Worm (Caenorhabditis elegans): Measurements from ENCODE around the gene C31B8.12.

C31B8.12 gene

DNA sequence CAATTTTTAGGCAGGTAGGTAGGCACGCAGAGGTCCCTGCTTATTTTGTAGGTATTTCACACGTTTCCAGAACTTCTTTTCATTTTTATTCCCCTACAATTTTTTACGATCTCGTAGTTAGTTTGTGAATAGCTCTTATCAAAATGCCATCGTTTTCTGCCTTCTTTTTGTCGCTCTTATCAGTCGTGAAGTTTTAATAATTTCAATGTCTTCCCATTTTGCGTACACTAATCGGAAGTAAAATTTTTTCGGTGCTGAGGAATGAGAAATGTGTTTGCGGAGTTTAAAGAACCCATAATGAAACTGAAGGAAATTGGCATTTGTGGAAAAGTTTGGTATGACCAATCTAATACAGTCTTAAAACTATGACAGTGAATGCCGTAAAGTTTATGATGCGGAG lies 47.1 kb downstream of the C31B8.12 start:
- TF ChIP-seq pqm-1 (tag; optimal IDR thresholded peaks at IDR 0.05) (peak; percentile 49), elt-2 (tag; optimal IDR thresholded peaks at IDR 0.05) (peak; percentile 84), egl-5 (tag; optimal IDR thresholded peaks at IDR 0.05) (no peak), snpc-4 (tag; optimal IDR thresholded peaks at IDR 0.05) (no peak), fos-1 (tag; optimal IDR thresholded peaks at IDR 0.05) (no peak), ztf-4 (tag; optimal IDR thresholded peaks at IDR 0.05) (no peak), jun-1 (tag; optimal IDR thresholded peaks at IDR 0.05) (peak; percentile 59), aly-2 (tag; optimal IDR thresholded peaks at IDR 0.05) (no peak), nhr-237 (tag; optimal IDR thresholded peaks at IDR 0.05) (no peak), nhr-12 (tag; optimal IDR thresholded peaks at IDR 0.05) (no peak), hmg-11 (tag; optimal IDR thresholded peaks at IDR 0.05) (no peak), daf-12 (tag; optimal IDR thresholded peaks at IDR 0.05) (no peak), unc-62 (GFP tag; optimal IDR thresholded peaks at IDR 0.05) (no peak), ceh-9 (tag; optimal IDR thresholded peaks at IDR 0.05) (no peak), eor-1 (tag; optimal IDR thresholded peaks at IDR 0.05) (no peak), elt-1 (tag; optimal IDR thresholded peaks at IDR 0.05) (no peak)

- TF ChIP-seq R02D3.7 (tag; optimal IDR thresholded peaks at IDR 0.05) = no peak
- no peak for TF ChIP-seq nhr-23 (tag; optimal IDR thresholded peaks at IDR 0.05)
- TF ChIP-seq lsy-12 (tag; optimal IDR thresholded peaks at IDR 0.05) = no peak
- no peak for TF ChIP-seq hmg-11 (tag; optimal IDR thresholded peaks at IDR 0.05)
- no peak for TF ChIP-seq pha-4 (tag; optimal IDR thresholded peaks at IDR 0.05)
- TF ChIP-seq zag-1 (tag; optimal IDR thresholded peaks at IDR 0.05) = no peak
- no peak for TF ChIP-seq fkh-10 (GFP tag; optimal IDR thresholded peaks at IDR 0.05)
- no peak for TF ChIP-seq nhr-76 (tag; optimal IDR thresholded peaks at IDR 0.05)
- no peak for TF ChIP-seq pqm-1 (tag; optimal IDR thresholded peaks at IDR 0.05)
- TF ChIP-seq jun-1 (tag; optimal IDR thresholded peaks at IDR 0.05) = no peak
- TF ChIP-seq elt-2 (tag; optimal IDR thresholded peaks at IDR 0.05) = no peak
- TF ChIP-seq egl-5 (tag; optimal IDR thresholded peaks at IDR 0.05) = no peak
- TF ChIP-seq ama-1 (optimal IDR thresholded peaks at IDR 0.05) = no peak
- TF ChIP-seq egl-27 (tag; optimal IDR thresholded peaks at IDR 0.05) = no peak
- no peak for TF ChIP-seq ztf-11 (tag; optimal IDR thresholded peaks at IDR 0.05)
- no peak for TF ChIP-seq nhr-237 (tag; optimal IDR thresholded peaks at IDR 0.05)
- TF ChIP-seq skn-1 (tag; optimal IDR thresholded peaks at IDR 0.05) = no peak
- no peak for TF ChIP-seq mml-1 (tag; optimal IDR thresholded peaks at IDR 0.05)
- TF ChIP-seq snpc-4 (tag; optimal IDR thresholded peaks at IDR 0.05) = no peak
These were observed 47.7 kb downstream of the C31B8.12 start, which contains the start of gene str-39 for ce11 chrV:2879801-2880200. Gene str-39, minus strand, starts transcription at chrV:2879901.

ce11 chrV:2877509-2877908 lies 49.9 kb downstream of the C31B8.12 start, which contains the start of gene F37B4.10:
Gene F37B4.10, minus strand, starts transcription at chrV:2877609.
- peak; percentile 8 for TF ChIP-seq elt-2 (tag; optimal IDR thresholded peaks at IDR 0.05)
- no peak for TF ChIP-seq egl-27 (tag; optimal IDR thresholded peaks at IDR 0.05)
- no peak for TF ChIP-seq fos-1 (tag; optimal IDR thresholded peaks at IDR 0.05)
- no peak for TF ChIP-seq mml-1 (tag; optimal IDR thresholded peaks at IDR 0.05)

ce11 chrV:2876188-2876831 lies 51.1 kb downstream of the C31B8.12 start:
- no peak for TF ChIP-seq unc-39 (tag; optimal IDR thresholded peaks at IDR 0.05)
- no peak for TF ChIP-seq nhr-23 (tag; optimal IDR thresholded peaks at IDR 0.05)
- TF ChIP-seq pqm-1 (tag; optimal IDR thresholded peaks at IDR 0.05) = no peak
- no peak for TF ChIP-seq ceh-16 (tag; optimal IDR thresholded peaks at IDR 0.05)
- no peak for TF ChIP-seq ZK546.5 (tag; optimal IDR thresholded peaks at IDR 0.05)
- no peak for TF ChIP-seq fos-1 (tag; optimal IDR thresholded peaks at IDR 0.05)
- no peak for TF ChIP-seq ceh-82 (tag; optimal IDR thresholded peaks at IDR 0.05)
- no peak for TF ChIP-seq mdl-1 (tag; optimal IDR thresholded peaks at IDR 0.05)
- TF ChIP-seq lsy-12 (tag; optimal IDR thresholded peaks at IDR 0.05) = no peak
- TF ChIP-seq elt-1 (tag; optimal IDR thresholded peaks at IDR 0.05) = no peak
- no peak for TF ChIP-seq ceh-28 (tag; optimal IDR thresholded peaks at IDR 0.05)
- TF ChIP-seq skn-1 (tag; optimal IDR thresholded peaks at IDR 0.05) = no peak
- TF ChIP-seq fkh-10 (GFP tag; optimal IDR thresholded peaks at IDR 0.05) = no peak
- no peak for TF ChIP-seq zag-1 (tag; optimal IDR thresholded peaks at IDR 0.05)
- no peak for TF ChIP-seq mml-1 (tag; optimal IDR thresholded peaks at IDR 0.05)

DNA sequence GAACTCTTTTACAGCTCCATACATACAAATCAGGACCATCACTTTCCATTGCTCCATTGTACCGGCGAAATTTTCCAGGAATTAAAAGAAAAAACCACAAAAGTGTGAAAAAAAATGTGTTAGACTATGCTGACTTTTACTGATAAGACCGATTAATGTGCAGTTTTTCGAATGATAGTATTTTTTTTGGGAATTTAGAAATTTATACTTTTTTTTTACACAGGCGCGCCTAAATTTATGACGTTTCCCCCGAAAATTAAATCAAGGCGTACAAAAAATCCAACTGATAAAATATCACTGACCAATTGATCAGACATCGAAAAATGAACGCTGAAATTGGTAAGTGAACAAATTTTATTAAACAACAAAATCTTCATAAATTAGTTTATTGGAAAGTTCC lies 52.0 kb downstream of the C31B8.12 start, which contains the start of gene folt-2:
Gene folt-2, minus strand, starts transcription at position 179 of the 400 bp plus-strand sequence.
- TF ChIP-seq elt-2 (tag; optimal IDR thresholded peaks at IDR 0.05) = peak; percentile 75
- no peak for TF ChIP-seq egl-5 (tag; optimal IDR thresholded peaks at IDR 0.05)
- peak; percentile 49 for TF ChIP-seq pqm-1 (tag; optimal IDR thresholded peaks at IDR 0.05)
